Fruit fly (Drosophila melanogaster): ENCODE measurements around the gene CG1628.

The CG1628 gene

dm6 chrX:10580459-10581103, 21.9 kb downstream of the CG1628 start:
- TF ChIP-seq psq (optimal IDR thresholded peaks at IDR 0.05) (no peak), CG8478 (optimal IDR thresholded peaks at IDR 0.05) (no peak), EcR (GFP tag; optimal IDR thresholded peaks at IDR 0.05) (no peak), pan (optimal IDR thresholded peaks at IDR 0.05) (no peak), Dll (optimal IDR thresholded peaks at IDR 0.05) (no peak), usp (GFP tag; optimal IDR thresholded peaks at IDR 0.05) (no peak)

- no peak for TF ChIP-seq pan (optimal IDR thresholded peaks at IDR 0.05)
- TF ChIP-seq psq (optimal IDR thresholded peaks at IDR 0.05) = no peak
Measured at dm6 chrX:10579569-10579968, 22.9 kb downstream of the CG1628 start.

- TF ChIP-seq EcR (GFP tag; optimal IDR thresholded peaks at IDR 0.05) (no peak), psq (optimal IDR thresholded peaks at IDR 0.05) (no peak), Dll (optimal IDR thresholded peaks at IDR 0.05) (no peak)
Measured at dm6 chrX:10577773-10578172, 24.7 kb downstream of the CG1628 start.

- TF ChIP-seq usp (GFP tag; optimal IDR thresholded peaks at IDR 0.05) (no peak), pan (optimal IDR thresholded peaks at IDR 0.05) (no peak), CG8478 (optimal IDR thresholded peaks at IDR 0.05) (no peak), psq (optimal IDR thresholded peaks at IDR 0.05) (no peak), EcR (GFP tag; optimal IDR thresholded peaks at IDR 0.05) (no peak), Dll (optimal IDR thresholded peaks at IDR 0.05) (no peak)
Measured at dm6 chrX:10576993-10577392, 25.5 kb downstream of the CG1628 start.

- TF ChIP-seq EcR (GFP tag; optimal IDR thresholded peaks at IDR 0.05) (no peak), Dll (optimal IDR thresholded peaks at IDR 0.05) (no peak), pan (optimal IDR thresholded peaks at IDR 0.05) (no peak), CG8478 (optimal IDR thresholded peaks at IDR 0.05) (no peak), psq (optimal IDR thresholded peaks at IDR 0.05) (no peak), usp (GFP tag; optimal IDR thresholded peaks at IDR 0.05) (no peak)
Measured at dm6 chrX:10573554-10573953, 29.0 kb downstream of the CG1628 start.

DNA sequence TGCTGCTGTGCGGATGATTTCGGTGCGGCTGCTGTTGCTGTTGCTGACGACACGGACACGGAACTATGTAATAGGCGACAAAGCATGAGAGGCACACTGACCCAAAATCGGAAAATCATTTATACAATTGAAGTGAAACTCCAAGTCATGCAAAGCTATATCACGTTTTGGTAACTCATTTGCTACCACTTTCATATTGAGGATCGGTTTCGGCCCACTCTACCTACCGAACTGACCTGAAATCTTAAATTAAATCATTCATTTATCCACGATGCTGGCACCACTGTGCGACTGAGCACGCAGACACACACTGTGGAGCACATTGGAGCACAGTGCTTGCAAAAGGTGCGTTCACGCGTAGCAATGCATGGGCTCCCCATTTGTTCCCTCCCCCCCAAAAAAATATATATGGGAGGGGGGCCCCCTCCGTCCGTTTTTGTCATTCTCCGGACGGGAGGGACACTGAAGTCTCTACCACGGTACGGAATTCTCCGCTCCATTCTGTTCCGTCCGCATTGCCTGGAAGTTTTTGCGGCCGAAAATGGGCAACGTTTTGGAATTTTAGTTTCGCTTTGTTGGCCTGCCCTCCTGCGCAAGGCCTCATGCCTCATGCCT, 32.3 kb downstream of the CG1628 start:
- TF ChIP-seq psq (optimal IDR thresholded peaks at IDR 0.05) (no peak), pan (optimal IDR thresholded peaks at IDR 0.05) (no peak), CG8478 (optimal IDR thresholded peaks at IDR 0.05) (no peak), EcR (GFP tag; optimal IDR thresholded peaks at IDR 0.05) (no peak), Dll (optimal IDR thresholded peaks at IDR 0.05) (no peak), usp (GFP tag; optimal IDR thresholded peaks at IDR 0.05) (no peak)

dm6 chrX:10566491-10566890, 36.0 kb downstream of the CG1628 start, which contains the start of gene CG15296:
CG15296 (minus strand) TSS chrX:10566591.
- TF ChIP-seq Dll (optimal IDR thresholded peaks at IDR 0.05) = no peak
- TF ChIP-seq CG8478 (optimal IDR thresholded peaks at IDR 0.05) = no peak

- TF ChIP-seq pan (optimal IDR thresholded peaks at IDR 0.05) (no peak), Dll (optimal IDR thresholded peaks at IDR 0.05) (no peak), CG8478 (optimal IDR thresholded peaks at IDR 0.05) (no peak)
Measured at dm6 chrX:10564145-10564544, 38.4 kb downstream of the CG1628 start.

dm6 chrX:10561433-10561832, 41.1 kb downstream of the CG1628 start:
- TF ChIP-seq pan (optimal IDR thresholded peaks at IDR 0.05) (no peak), psq (optimal IDR thresholded peaks at IDR 0.05) (no peak), Dll (optimal IDR thresholded peaks at IDR 0.05) (no peak), EcR (GFP tag; optimal IDR thresholded peaks at IDR 0.05) (no peak), usp (GFP tag; optimal IDR thresholded peaks at IDR 0.05) (no peak), CG8478 (optimal IDR thresholded peaks at IDR 0.05) (no peak)

DNA sequence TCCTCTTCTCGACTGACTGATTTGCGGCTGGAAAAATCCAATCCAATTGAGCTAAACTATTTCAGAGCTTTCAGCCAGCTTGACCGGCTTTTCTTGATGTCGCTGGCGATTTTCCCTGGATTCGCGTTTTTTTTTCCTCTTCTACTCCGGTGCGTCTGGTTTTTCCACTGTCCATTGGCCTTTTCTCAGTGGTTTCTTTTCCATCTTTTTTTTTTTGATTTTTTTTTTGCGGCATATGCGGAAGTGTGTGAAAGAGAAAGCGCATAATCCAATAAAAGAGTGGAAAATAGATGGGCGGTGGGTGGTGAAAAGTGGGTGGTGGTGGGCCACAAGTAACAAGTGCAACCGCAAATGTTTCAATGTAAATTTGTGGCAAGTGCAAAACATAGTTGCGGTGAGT, 44.5 kb downstream of the CG1628 start:
- TF ChIP-seq psq (optimal IDR thresholded peaks at IDR 0.05) = no peak
- no peak for TF ChIP-seq Dll (optimal IDR thresholded peaks at IDR 0.05)
- no peak for TF ChIP-seq usp (GFP tag; optimal IDR thresholded peaks at IDR 0.05)
- no peak for TF ChIP-seq CG8478 (optimal IDR thresholded peaks at IDR 0.05)
- TF ChIP-seq EcR (GFP tag; optimal IDR thresholded peaks at IDR 0.05) = no peak
- no peak for TF ChIP-seq pan (optimal IDR thresholded peaks at IDR 0.05)

- TF ChIP-seq psq (optimal IDR thresholded peaks at IDR 0.05) (no peak), EcR (GFP tag; optimal IDR thresholded peaks at IDR 0.05) (no peak), pan (optimal IDR thresholded peaks at IDR 0.05) (no peak), usp (GFP tag; optimal IDR thresholded peaks at IDR 0.05) (no peak), CG8478 (optimal IDR thresholded peaks at IDR 0.05) (no peak), Dll (optimal IDR thresholded peaks at IDR 0.05) (no peak)
Measured at dm6 chrX:10557432-10557831, 45.1 kb downstream of the CG1628 start.

DNA sequence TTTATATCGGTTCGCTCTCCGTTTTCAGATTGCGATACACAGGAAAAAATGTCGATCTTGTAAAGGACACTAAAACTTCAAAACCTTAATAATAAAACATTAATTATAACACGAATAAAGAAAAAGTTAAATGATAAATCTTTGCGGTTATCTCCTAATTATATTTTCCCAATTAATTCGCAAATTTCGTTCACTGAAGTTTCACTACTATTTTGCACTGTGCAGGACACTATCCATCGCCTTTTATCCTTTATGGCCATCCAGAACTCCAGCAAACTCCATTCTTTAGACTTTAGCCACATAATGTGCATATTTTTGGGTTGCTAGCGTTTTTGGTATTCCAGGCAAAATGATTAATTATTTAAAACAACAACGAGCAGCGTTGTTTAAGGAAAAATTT, 53.5 kb downstream of the CG1628 start:
- no peak for TF ChIP-seq psq (optimal IDR thresholded peaks at IDR 0.05)
- TF ChIP-seq Dll (optimal IDR thresholded peaks at IDR 0.05) = no peak
- TF ChIP-seq CG8478 (optimal IDR thresholded peaks at IDR 0.05) = no peak
- TF ChIP-seq EcR (GFP tag; optimal IDR thresholded peaks at IDR 0.05) = no peak
- TF ChIP-seq usp (GFP tag; optimal IDR thresholded peaks at IDR 0.05) = no peak
- no peak for TF ChIP-seq pan (optimal IDR thresholded peaks at IDR 0.05)

Measured in whole organism.